Worm (Caenorhabditis elegans): Measurements from ENCODE around the gene nhr-280.
A peak's percentile ranks its signal among the peaks of the same experiment; 100 is the strongest.

DNA sequence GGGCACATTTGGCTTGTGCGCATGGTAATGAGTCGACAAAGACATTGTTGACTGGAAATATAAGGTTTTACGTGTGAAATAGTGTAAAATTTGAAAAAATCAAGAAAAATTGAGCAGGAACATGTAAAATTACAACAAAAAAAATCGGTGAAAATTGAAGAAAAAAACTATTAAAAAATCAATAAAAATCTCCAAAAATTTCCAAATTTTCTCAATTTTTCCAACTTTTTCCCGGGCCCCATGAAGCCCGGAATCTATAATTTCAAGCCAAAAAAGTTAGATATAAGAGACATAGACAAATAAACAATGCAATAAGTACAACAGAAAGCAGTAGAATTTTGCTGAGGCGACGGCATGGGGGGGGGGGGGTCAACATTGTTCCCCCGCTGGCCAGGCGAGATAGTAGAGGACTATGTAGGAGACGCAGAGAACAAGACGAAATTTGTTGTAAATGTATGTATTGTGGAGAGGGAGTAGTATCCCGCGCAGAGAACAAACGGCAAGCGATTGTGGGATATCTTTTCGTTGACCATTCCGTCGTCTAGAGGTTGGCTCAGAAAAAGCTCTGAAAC, 35.7 kb downstream of the nhr-280 start, which contains the start of gene pat-4:
- TF ChIP-seq nfya-1 (tag; optimal IDR thresholded peaks at IDR 0.05) (peak; percentile 24), pha-4 (tag; optimal IDR thresholded peaks at IDR 0.05) (no peak), ceh-34 (tag; optimal IDR thresholded peaks at IDR 0.05) (peak; percentile 59), ceh-2 (tag; optimal IDR thresholded peaks at IDR 0.05) (peak; percentile 16), fkh-6 (tag; optimal IDR thresholded peaks at IDR 0.05) (no peak), ceh-22 (tag; optimal IDR thresholded peaks at IDR 0.05) (no peak), C38D4.7 (GFP tag; optimal IDR thresholded peaks at IDR 0.05) (no peak), unc-55 (GFP tag; optimal IDR thresholded peaks at IDR 0.05) (no peak), gmeb-2 (tag; optimal IDR thresholded peaks at IDR 0.05) (no peak), fkh-10 (GFP tag; optimal IDR thresholded peaks at IDR 0.05) (no peak), nhr-11 (tag; optimal IDR thresholded peaks at IDR 0.05) (no peak), tbx-2 (tag; optimal IDR thresholded peaks at IDR 0.05) (peak; percentile 51), F13H6.1 (tag; optimal IDR thresholded peaks at IDR 0.05) (no peak)

All from whole organism, late embryonic.